Worm (Caenorhabditis elegans) whole organism, L2 larva: Measurements from ENCODE around the gene Y38A10A.2.

Experiments used
- ceh-82 ChIP-seq: fragments of 150-350 bp; optimal IDR thresholded peaks from 2 replicates; lab custom pipeline; 2014; ENCODE audit warnings: missing biosample characterization, missing genetic modification characterization
- egl-27 ChIP-seq: sonication (generic microtip); optimal IDR thresholded peaks from 3 replicates; lab custom pipeline; 2017; ENCODE audit warnings: missing biosample characterization, missing genetic modification reagents, missing genetic modification characterization
- fos-1 ChIP-seq: fragments of 150-350 bp; optimal IDR thresholded peaks from 2 replicates; lab custom pipeline; 2014; ENCODE audit warnings: missing biosample characterization, missing genetic modification characterization
- gmeb-1 ChIP-seq: fragments of 150-350 bp; optimal IDR thresholded peaks from 2 replicates; lab custom pipeline; 2014; ENCODE audit warnings: missing biosample characterization, missing genetic modification characterization
- lin-13 ChIP-seq: fragments of 150-350 bp; optimal IDR thresholded peaks from 2 replicates; lab custom pipeline; 2014; ENCODE audit warnings: missing biosample characterization, missing genetic modification reagents, missing genetic modification characterization
- lsy-2 ChIP-seq, 2 experiments: fragments of 150-350 bp in 1 of 2; sonication (generic microtip) in 1 of 2; optimal IDR thresholded peaks; 2 replicates each; lab custom pipeline; 2014 to 2017; ENCODE audit warnings: missing biosample characterization in 2 of 2, missing genetic modification characterization in 2 of 2
- mdl-1 ChIP-seq, 2 experiments: fragments of 150-350 bp in 1 of 2; sonication (generic microtip) in 1 of 2; optimal IDR thresholded peaks; 2 replicates each; lab custom pipeline; 2017; ENCODE audit warnings: missing biosample characterization in 2 of 2, missing genetic modification characterization in 2 of 2
- nhr-11 ChIP-seq: fragments of 150-350 bp; optimal IDR thresholded peaks from 2 replicates; lab custom pipeline; 2014; ENCODE audit warnings: missing biosample characterization, missing genetic modification characterization
- nhr-237 ChIP-seq: fragments of 150-350 bp; optimal IDR thresholded peaks from 2 replicates; lab custom pipeline; 2014; ENCODE audit warnings: missing biosample characterization, missing genetic modification characterization
- nhr-6 ChIP-seq: fragments of 150-350 bp; optimal IDR thresholded peaks from 2 replicates; lab custom pipeline; 2014; ENCODE audit warnings: missing biosample characterization, missing genetic modification characterization
- nhr-77 ChIP-seq: fragments of 150-350 bp; optimal IDR thresholded peaks from 2 replicates; lab custom pipeline; 2014; ENCODE audit warnings: missing biosample characterization, missing genetic modification characterization
- snpc-4 ChIP-seq: fragments of 150-350 bp; optimal IDR thresholded peaks from 2 replicates; lab custom pipeline; 2014; ENCODE audit warnings: missing biosample characterization, missing genetic modification characterization
- zag-1 ChIP-seq: fragments of 150-350 bp; optimal IDR thresholded peaks from 2 replicates; lab custom pipeline; 2014; ENCODE audit warnings: missing biosample characterization, missing genetic modification characterization
- ztf-1 ChIP-seq: fragments of 200-800 bp; sonication (Bioruptor generic); conservative IDR thresholded peaks from 2 replicates; pipeline ENCODE4 v1.3.6; 2022; ENCODE audit warnings: missing genetic modification characterization, missing compliant biosample characterization

DNA sequence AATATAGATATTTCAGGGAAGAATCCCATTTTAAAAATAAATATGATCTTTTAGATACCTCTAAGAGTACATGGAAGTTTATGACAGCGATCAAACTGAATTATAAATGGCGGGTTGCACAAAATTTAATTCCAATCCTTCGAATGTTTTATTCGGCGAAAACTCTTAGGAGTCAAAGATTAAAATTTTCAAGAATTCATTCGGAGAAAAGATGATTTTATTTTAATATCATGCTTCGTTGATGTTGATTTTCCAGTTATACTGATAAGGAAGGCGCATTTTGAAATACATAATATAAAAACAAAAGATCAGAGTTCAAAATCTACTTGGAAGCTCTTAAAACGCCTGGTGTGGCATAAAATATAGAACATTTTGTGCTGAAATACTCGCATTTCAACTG is 3.9 kb upstream of the Y38A10A.2 start, which contains the start of gene srh-10:
- TF ChIP-seq egl-27 (tag; lab: Kevin White, UChicago), result no peak
- TF ChIP-seq zag-1, result no peak
- TF ChIP-seq lin-13 (GFP tag; lab: Kevin White, UChicago), result no peak
- no peak for TF ChIP-seq lsy-2 (tag; optimal IDR thresholded peaks at IDR 0.05; lab: Kevin White, UChicago)
- TF ChIP-seq ztf-1 (GFP tag; lab: Robert Waterston, UW), result no peak
- no peak for TF ChIP-seq mdl-1 (tag; optimal IDR thresholded peaks at IDR 0.05; lab: Kevin White, UChicago)
- no peak for TF ChIP-seq nhr-237 (tag; lab: Kevin White, UChicago)
- no peak for TF ChIP-seq snpc-4 (tag; lab: Kevin White, UChicago)
- TF ChIP-seq fos-1, result no peak
- no peak for TF ChIP-seq gmeb-1 (tag; lab: Kevin White, UChicago)
- no peak for TF ChIP-seq nhr-11 (tag; lab: Kevin White, UChicago)
- no peak for TF ChIP-seq nhr-6 (tag; lab: Kevin White, UChicago)
- TF ChIP-seq nhr-77 (tag; lab: Kevin White, UChicago), result no peak
- TF ChIP-seq ceh-82 (tag; lab: Kevin White, UChicago), result no peak
